Worm (Caenorhabditis elegans) whole organism, L4 larva: ENCODE data around the gene T13F2.4.
A peak's percentile ranks its signal among the peaks of the same experiment; 100 is the strongest.

Source experiments
- F37D6.2 ChIP-seq: sonication (generic microtip); optimal IDR thresholded peaks from 2 replicates; lab custom pipeline; 2016; ENCODE audit warnings: mild to moderate bottlenecking, missing genetic modification characterization, missing compliant biosample characterization
- F49E8.2 ChIP-seq: sonication (generic microtip); optimal IDR thresholded peaks from 2 replicates; lab custom pipeline; 2016; ENCODE audit warnings: missing compliant biosample characterization, mild to moderate bottlenecking, missing genetic modification characterization, borderline replicate concordance
- T26A8.4 ChIP-seq: fragments of 200-800 bp; sonication (Bioruptor generic); IDR thresholded peaks from 2 replicates; pipeline ENCODE4 v1.3.6; 2022; ENCODE audit warnings: missing genetic modification characterization, missing compliant biosample characterization
- Y105C5A.15 ChIP-seq: fragments of 200-800 bp; sonication (Bioruptor generic); IDR thresholded peaks from 2 replicates; pipeline ENCODE4 v1.3.6; 2022; ENCODE audit warnings: missing genetic modification characterization, missing compliant biosample characterization
- Y48G9A.11 ChIP-seq: fragments of 200-800 bp; sonication (Bioruptor generic); IDR thresholded peaks from 2 replicates; pipeline ENCODE4 v1.3.6; 2022; ENCODE audit warnings: missing genetic modification reagents, missing genetic modification characterization, missing compliant biosample characterization
- Y5F2A.4 ChIP-seq: fragments of 200-800 bp; sonication (Bioruptor generic); optimal IDR thresholded peaks from 2 replicates; lab custom pipeline; 2018; ENCODE audit warnings: mild to moderate bottlenecking, missing genetic modification characterization, missing compliant biosample characterization
- ZK337.2 ChIP-seq: fragments of 200-800 bp; sonication (Bioruptor generic); IDR thresholded peaks from 2 replicates; pipeline ENCODE4 v1.3.6; 2022; ENCODE audit warnings: missing genetic modification reagents, missing genetic modification characterization, missing compliant biosample characterization
- ZK546.5 ChIP-seq, 2 experiments: sonication (generic microtip); optimal IDR thresholded peaks; 2 replicates each; lab custom pipeline; 2017; ENCODE audit warnings: missing biosample characterization in 2 of 2, missing genetic modification characterization in 2 of 2
- aha-1 ChIP-seq: fragments of 150-350 bp; peaks from one replicate; lab custom pipeline; 2014; ENCODE audit warnings: missing biosample characterization, missing genetic modification characterization
- arid-1 ChIP-seq: fragments of 200-800 bp; sonication (Bioruptor generic); conservative IDR thresholded peaks from 2 replicates; pipeline ENCODE4 v1.3.6; 2022; ENCODE audit warnings: missing genetic modification reagents, missing genetic modification characterization, missing compliant biosample characterization
- attf-4 ChIP-seq: sonication (generic microtip); optimal IDR thresholded peaks from 3 replicates; lab custom pipeline; 2017; ENCODE audit warnings: missing biosample characterization, missing genetic modification characterization
- ceh-20 ChIP-seq: fragments of 200-800 bp; sonication (Bioruptor generic); IDR thresholded peaks from 2 replicates; pipeline ENCODE4 v1.3.6; 2022; ENCODE audit warnings: missing genetic modification reagents, missing genetic modification characterization, missing compliant biosample characterization
- ceh-28 ChIP-seq: fragments of 150-350 bp; optimal IDR thresholded peaks from 2 replicates; lab custom pipeline; 2014; ENCODE audit warnings: missing biosample characterization, missing genetic modification reagents, missing genetic modification characterization
- ceh-32 ChIP-seq: sonication (generic microtip); optimal IDR thresholded peaks from 2 replicates; lab custom pipeline; 2016; ENCODE audit warnings: mild to moderate bottlenecking, missing genetic modification characterization, missing compliant biosample characterization; ENCODE audit not compliant: poor library complexity
- ceh-82 ChIP-seq: sonication (generic microtip); optimal IDR thresholded peaks from 2 replicates; lab custom pipeline; 2017; ENCODE audit warnings: missing biosample characterization, missing genetic modification characterization
- ces-1 ChIP-seq: fragments of 150-350 bp; sonication (generic microtip); optimal IDR thresholded peaks from 4 replicates; lab custom pipeline; 2014; ENCODE audit warnings: missing biosample characterization, missing genetic modification reagents, missing genetic modification characterization
- cey-2 ChIP-seq: sonication (generic microtip); optimal IDR thresholded peaks from 3 replicates; lab custom pipeline; 2017; ENCODE audit warnings: missing genetic modification characterization, mild to moderate bottlenecking, missing compliant biosample characterization, antibody characterized with exemption, borderline replicate concordance; ENCODE audit not compliant: insufficient read depth
- ctbp-1 ChIP-seq: fragments of 200-800 bp; sonication (Bioruptor generic); IDR thresholded peaks from 2 replicates; pipeline ENCODE4 v1.3.6; 2022; ENCODE audit warnings: missing genetic modification reagents, missing genetic modification characterization, missing compliant biosample characterization
- daf-12 ChIP-seq: fragments of 150-350 bp; optimal IDR thresholded peaks from 2 replicates; lab custom pipeline; 2014; ENCODE audit warnings: missing biosample characterization, missing genetic modification reagents, missing genetic modification characterization
- daf-16 ChIP-seq, 3 experiments: sonication (generic microtip); optimal IDR thresholded peaks; 2 replicates each; lab custom pipeline; 2016 to 2017; ENCODE audit warnings: missing genetic modification characterization in 3 of 3, missing genetic modification reagents in 3 of 3, mild to moderate bottlenecking in 2 of 3, missing compliant biosample characterization in 2 of 3, missing biosample characterization in 1 of 3, moderate library complexity in 1 of 3
- duxl-1 ChIP-seq: sonication (generic microtip); optimal IDR thresholded peaks from 2 replicates; lab custom pipeline; 2016; ENCODE audit warnings: mild to moderate bottlenecking, missing genetic modification characterization, moderate library complexity, missing compliant biosample characterization; ENCODE audit not compliant: poor library complexity
- dve-1 ChIP-seq: sonication (generic microtip); optimal IDR thresholded peaks from 2 replicates; lab custom pipeline; 2017; ENCODE audit warnings: antibody characterized with exemption, mild to moderate bottlenecking, missing genetic modification characterization, missing compliant biosample characterization; ENCODE audit not compliant: insufficient read depth
- egl-43 ChIP-seq: fragments of 200-800 bp; sonication (Bioruptor generic); IDR thresholded peaks from 2 replicates; pipeline ENCODE4 v1.3.6; 2022; ENCODE audit warnings: missing genetic modification reagents, missing genetic modification characterization, missing compliant biosample characterization
- fkh-10 ChIP-seq: fragments of 150-350 bp; optimal IDR thresholded peaks from 2 replicates; lab custom pipeline; 2014; ENCODE audit warnings: missing biosample characterization, missing genetic modification reagents, missing genetic modification characterization
- hlh-11 ChIP-seq: fragments of 200-800 bp; sonication (Bioruptor generic); optimal IDR thresholded peaks from 2 replicates; lab custom pipeline; 2018; ENCODE audit warnings: mild to moderate bottlenecking, missing genetic modification characterization, missing compliant biosample characterization
- hmg-1.1 ChIP-seq: fragments of 200-800 bp; sonication (Bioruptor generic); IDR thresholded peaks from 2 replicates; pipeline ENCODE4 v1.3.6; 2022; ENCODE audit warnings: missing genetic modification reagents, missing genetic modification characterization, missing compliant biosample characterization
- lin-15B ChIP-seq: fragments of 150-350 bp; sonication (generic microtip); optimal IDR thresholded peaks from 3 replicates; lab custom pipeline; 2014; ENCODE audit warnings: missing biosample characterization, missing genetic modification characterization
- lin-29 ChIP-seq: fragments of 200-800 bp; sonication (Bioruptor generic); IDR thresholded peaks from 2 replicates; pipeline ENCODE4 v1.3.6; 2022; ENCODE audit warnings: missing genetic modification reagents, missing genetic modification characterization, missing compliant biosample characterization
- lin-39 ChIP-seq: fragments of 150-350 bp; optimal IDR thresholded peaks from 2 replicates; lab custom pipeline; 2014; ENCODE audit warnings: missing biosample characterization, missing genetic modification reagents, missing genetic modification characterization
- lir-3 ChIP-seq: sonication (generic microtip); optimal IDR thresholded peaks from 2 replicates; lab custom pipeline; 2016; ENCODE audit warnings: mild to moderate bottlenecking, missing genetic modification characterization, missing compliant biosample characterization
- madf-9 ChIP-seq: fragments of 200-800 bp; sonication (Bioruptor generic); conservative IDR thresholded peaks from 2 replicates; pipeline ENCODE4 v1.3.6; 2022; ENCODE audit warnings: missing genetic modification reagents, missing genetic modification characterization, missing compliant biosample characterization
- mep-1 ChIP-seq: fragments of 150-350 bp; sonication (generic microtip); optimal IDR thresholded peaks from 3 replicates; lab custom pipeline; 2014; ENCODE audit warnings: missing biosample characterization, missing genetic modification characterization
- nhr-10 ChIP-seq: fragments of 150-350 bp; optimal IDR thresholded peaks from 2 replicates; lab custom pipeline; 2014; ENCODE audit warnings: missing biosample characterization, missing genetic modification characterization
- nhr-111 ChIP-seq: fragments of 200-800 bp; sonication (Bioruptor generic); optimal IDR thresholded peaks from 2 replicates; lab custom pipeline; 2018; ENCODE audit warnings: mild to moderate bottlenecking, missing genetic modification characterization, missing compliant biosample characterization
- nhr-42 ChIP-seq: fragments of 200-800 bp; sonication (Bioruptor generic); IDR thresholded peaks from 2 replicates; pipeline ENCODE4 v1.3.6; 2022; ENCODE audit warnings: missing genetic modification characterization, missing compliant biosample characterization
- nhr-48 ChIP-seq: sonication (generic microtip); optimal IDR thresholded peaks from 2 replicates; lab custom pipeline; 2016; ENCODE audit warnings: mild to moderate bottlenecking, missing genetic modification characterization, missing compliant biosample characterization
- nhr-6 ChIP-seq: fragments of 150-350 bp; optimal IDR thresholded peaks from 2 replicates; lab custom pipeline; 2014; ENCODE audit warnings: missing biosample characterization, missing genetic modification characterization
- nhr-76 ChIP-seq: fragments of 150-350 bp; optimal IDR thresholded peaks from 2 replicates; lab custom pipeline; 2014; ENCODE audit warnings: missing biosample characterization, missing genetic modification characterization
- pha-4 ChIP-seq, 2 experiments: fragments of 150-350 bp in 1 of 2; fragments of 200-800 bp in 1 of 2; sonication (Bioruptor generic) in 1 of 2; IDR thresholded peaks in 1 of 2; optimal IDR thresholded peaks in 1 of 2; 2 replicates each; pipeline versions ENCODE4 v1.3.6 to Lab custom; 2014 to 2022; ENCODE audit warnings: missing genetic modification characterization in 2 of 2, missing genetic modification reagents in 2 of 2, missing biosample characterization in 1 of 2, missing compliant biosample characterization in 1 of 2
- saeg-2 ChIP-seq: fragments of 200-800 bp; sonication (Bioruptor generic); IDR thresholded peaks from 2 replicates; pipeline ENCODE4 v1.3.6; 2022; ENCODE audit warnings: missing genetic modification reagents, missing genetic modification characterization, missing compliant biosample characterization
- set-16 ChIP-seq: fragments of 200-800 bp; sonication (Bioruptor generic); IDR thresholded peaks from 2 replicates; pipeline ENCODE4 v1.3.6; 2022; ENCODE audit warnings: missing genetic modification reagents, missing genetic modification characterization, missing compliant biosample characterization
- spr-1 ChIP-seq: sonication (generic microtip); optimal IDR thresholded peaks from 2 replicates; lab custom pipeline; 2016; ENCODE audit warnings: mild to moderate bottlenecking, missing genetic modification characterization, missing compliant biosample characterization
- unc-39 ChIP-seq: sonication (generic microtip); optimal IDR thresholded peaks from 2 replicates; lab custom pipeline; 2017; ENCODE audit warnings: missing biosample characterization, missing genetic modification characterization
- unc-62 ChIP-seq, 3 experiments: fragments of 150-350 bp in 1 of 3; sonication (generic microtip); optimal IDR thresholded peaks in 2 of 3; peaks in 1 of 3; 1 replicate in 1 of 3; 2 replicates in 2 of 3; lab custom pipeline; 2014 to 2017; ENCODE audit warnings: missing biosample characterization in 3 of 3, missing genetic modification characterization in 3 of 3, missing genetic modification reagents in 3 of 3, missing genotype in 1 of 3
- vab-7 ChIP-seq: fragments of 200-800 bp; sonication (Bioruptor generic); IDR thresholded peaks from 2 replicates; pipeline ENCODE4 v1.3.6; 2022; ENCODE audit warnings: missing genetic modification reagents, missing genetic modification characterization, missing compliant biosample characterization
- zip-2 ChIP-seq: fragments of 150-350 bp; optimal IDR thresholded peaks from 2 replicates; lab custom pipeline; 2014; ENCODE audit warnings: missing biosample characterization, missing genetic modification characterization
- ztf-7 ChIP-seq: fragments of 150-350 bp; optimal IDR thresholded peaks from 2 replicates; lab custom pipeline; 2014; ENCODE audit warnings: missing biosample characterization, missing genetic modification characterization

T13F2.4 gene

ce11 chrIV:9799664-9800063 is 10.1 kb downstream of the T13F2.4 start (continued):
- TF ChIP-seq vab-7 (GFP tag; lab: Robert Waterston, UW) (no peak), egl-43 (GFP tag; lab: Robert Waterston, UW) (no peak), ces-1 (no peak), nhr-48 (tag; lab: Kevin White, UChicago) (no peak), aha-1 (peak; percentile 84), nhr-6 (tag; lab: Kevin White, UChicago) (no peak), hlh-11 (tag; lab: Kevin White, UChicago) (peak; percentile 55), ztf-7 (no peak), ceh-28 (tag; lab: Kevin White, UChicago) (no peak), ZK546.5 (tag; optimal IDR thresholded peaks at IDR 0.05; lab: Kevin White, UChicago) (no peak)
- TF ChIP-seq, all 104 proteins: peak for 9

DNA sequence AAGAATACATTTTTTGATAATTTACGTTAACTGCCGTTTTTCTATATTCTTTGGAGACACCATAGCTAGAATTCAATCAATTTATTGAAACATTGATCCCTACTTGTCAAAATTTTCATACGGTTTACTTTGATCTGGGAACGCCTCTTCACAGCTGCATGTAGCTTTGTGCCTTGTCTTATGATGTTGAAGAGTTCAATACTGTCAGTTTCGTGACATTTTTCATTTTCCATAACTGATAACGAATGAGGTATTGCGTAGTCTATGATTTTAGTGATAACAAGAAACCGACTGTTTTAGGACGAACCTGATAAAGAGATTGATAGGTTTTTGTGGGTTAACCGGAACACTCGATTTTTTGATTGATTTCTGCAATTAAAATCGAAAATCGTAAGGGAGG is 11.8 kb downstream of the T13F2.4 start:
- TF ChIP-seq unc-39 (no peak), pha-4 (GFP tag; IDR thresholded peaks at IDR 0.05; lab: Robert Waterston, UW) (peak; percentile 36; the same call in 1 of the 2 replicates), pha-4 (tag; optimal IDR thresholded peaks at IDR 0.05; lab: Kevin White, UChicago) (no peak), F37D6.2 (tag; lab: Kevin White, UChicago) (no peak), lin-29 (GFP tag; lab: Robert Waterston, UW) (no peak), cey-2 (tag; lab: Kevin White, UChicago) (no peak), zip-2 (tag; lab: Kevin White, UChicago) (no peak), nhr-76 (no peak), set-16 (no peak), daf-16 (GFP tag; optimal IDR thresholded peaks at IDR 0.05; lab: Kevin White, UChicago) (peak in 1 of 2 experiments; percentile 40), daf-16 (tag; optimal IDR thresholded peaks at IDR 0.05; lab: Kevin White, UChicago) (peak; percentile 92), nhr-111 (GFP tag; lab: Kevin White, UChicago) (no peak), vab-7 (GFP tag; lab: Robert Waterston, UW) (no peak), ceh-82 (tag; lab: Kevin White, UChicago) (no peak), Y105C5A.15 (GFP tag; lab: Robert Waterston, UW) (no peak), hlh-11 (tag; lab: Kevin White, UChicago) (peak; percentile 96), ztf-7 (no peak), T26A8.4 (GFP tag; lab: Robert Waterston, UW) (no peak), ZK337.2 (GFP tag; lab: Robert Waterston, UW) (no peak), spr-1 (tag; lab: Kevin White, UChicago) (no peak), mep-1 (peak; percentile 40), aha-1 (peak; percentile 83), fkh-10 (GFP tag; lab: Kevin White, UChicago) (no peak), arid-1 (GFP tag; lab: Robert Waterston, UW) (no peak), lir-3 (no peak), attf-4 (tag; lab: Kevin White, UChicago) (no peak), saeg-2 (no peak), lin-39 (no peak), ces-1 (no peak), ctbp-1 (no peak), ceh-20 (GFP tag; lab: Robert Waterston, UW) (peak; percentile 85), nhr-10 (tag; lab: Kevin White, UChicago) (peak; percentile 64), F49E8.2 (no peak), daf-12 (no peak), ceh-32 (no peak), unc-62 (GFP tag; optimal IDR thresholded peaks at IDR 0.05 in 1 of 2; lab: Kevin White, UChicago) (peak; percentile 18 to 66), unc-62 (tag; optimal IDR thresholded peaks at IDR 0.05; lab: Kevin White, UChicago) (no peak), Y48G9A.11 (GFP tag; lab: Robert Waterston, UW) (no peak), Y5F2A.4 (GFP tag; lab: Kevin White, UChicago) (no peak), madf-9 (GFP tag; lab: Robert Waterston, UW) (no peak), hmg-1.1 (GFP tag; lab: Robert Waterston, UW) (no peak), lin-15B (tag; lab: Kevin White, UChicago) (no peak), duxl-1 (tag; lab: Kevin White, UChicago) (no peak), nhr-42 (GFP tag; lab: Robert Waterston, UW) (no peak), dve-1 (tag; lab: Kevin White, UChicago) (peak; percentile 93)
